Fruit fly (Drosophila melanogaster) whole organism, prepupa: ENCODE results near the gene Tsp2A.

Experiments
- CG34406 ChIP-seq: fragments of 200-800 bp; sonication (Bioruptor generic); optimal IDR thresholded peaks from 3 replicates; lab custom pipeline; 2016; ENCODE audit warnings: missing biosample characterization, missing genetic modification characterization
- CG3919 ChIP-seq: fragments of 200-800 bp; sonication (Bioruptor generic); optimal IDR thresholded peaks from 3 replicates; lab custom pipeline; 2016; ENCODE audit warnings: missing biosample characterization, missing genetic modification characterization
- CG6276 ChIP-seq: fragments of 200-800 bp; sonication (Bioruptor generic); optimal IDR thresholded peaks from 2 replicates; lab custom pipeline; 2017; ENCODE audit warnings: missing biosample characterization, mild to moderate bottlenecking, missing genetic modification characterization
- Sox15 ChIP-seq: fragments of 200-800 bp; sonication (Bioruptor generic); optimal IDR thresholded peaks from 3 replicates; lab custom pipeline; 2016; ENCODE audit warnings: missing biosample characterization, missing genetic modification characterization
- dsx ChIP-seq: fragments of 200-800 bp; optimal IDR thresholded peaks from 3 replicates; lab custom pipeline; 2019; ENCODE audit warnings: missing biosample characterization, mild to moderate bottlenecking, missing genetic modification characterization, moderate library complexity; ENCODE audit not compliant: poor library complexity, severe bottlenecking
- fd85E ChIP-seq: fragments of 200-800 bp; sonication (Bioruptor generic); optimal IDR thresholded peaks from 3 replicates; lab custom pipeline; 2016; ENCODE audit warnings: missing biosample characterization, missing genetic modification characterization
- net ChIP-seq: fragments of 200-800 bp; sonication (Bioruptor generic); optimal IDR thresholded peaks from 3 replicates; lab custom pipeline; 2016; ENCODE audit warnings: missing biosample characterization, missing genetic modification characterization

DNA sequence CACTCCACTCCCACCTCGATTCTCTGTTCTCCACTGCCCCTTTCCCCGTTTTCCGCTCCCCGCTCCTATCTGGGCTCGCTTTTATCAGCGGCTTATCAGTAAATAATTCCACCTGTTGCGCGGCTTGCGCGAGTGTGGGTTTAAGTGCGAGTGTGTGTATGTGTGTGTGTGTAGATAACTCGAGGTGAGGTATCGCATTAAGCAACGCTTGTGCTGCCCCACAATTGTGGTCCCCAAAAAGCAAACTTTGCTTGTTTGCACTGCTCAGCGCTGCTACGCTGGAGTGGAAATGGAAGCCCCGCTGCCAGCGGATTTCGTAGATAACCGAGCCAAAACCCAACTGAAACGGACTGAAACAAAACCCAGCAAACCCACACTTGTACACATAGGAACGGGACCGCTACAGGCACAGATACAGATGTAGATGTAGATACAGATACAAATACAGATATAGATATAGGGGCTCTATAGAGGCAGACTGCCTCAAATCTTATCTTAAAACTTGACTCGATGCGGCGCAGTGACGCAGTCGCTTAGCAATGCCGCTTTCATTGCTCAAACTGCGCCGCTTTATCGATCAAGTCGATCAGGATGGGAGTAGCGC is 40.9 kb downstream of the Tsp2A start:
- TF ChIP-seq CG3919 (GFP tag; lab: Kevin White, UChicago) (no peak), net (no peak), Sox15 (no peak), CG6276 (GFP tag; lab: Kevin White, UChicago) (no peak), fd85E (GFP tag; lab: Kevin White, UChicago) (no peak), CG34406 (GFP tag; lab: Kevin White, UChicago) (no peak), dsx (GFP tag; lab: Kevin White, UChicago) (no peak)
